Worm (Caenorhabditis elegans): ENCODE measurements around the gene sbds-1.

Gene sbds-1

ce11 chrIII:650539-650938 lies 12.3 kb upstream of the sbds-1 start (continued):
- TF ChIP-seq F57C9.4 (tag; optimal IDR thresholded peaks at IDR 0.05), result no peak

- TF ChIP-seq ztf-22 (GFP tag; optimal IDR thresholded peaks at IDR 0.05) (no peak), F49E8.2 (tag; optimal IDR thresholded peaks at IDR 0.05; ENCODE audit: insufficient read depth) (no peak), rcor-1 (GFP tag; IDR thresholded peaks at IDR 0.05) (no peak), madf-8 (GFP tag; conservative IDR thresholded peaks at IDR 0.05) (no peak), die-1 (tag; optimal IDR thresholded peaks at IDR 0.05) (no peak), ztf-25 (GFP tag; IDR thresholded peaks at IDR 0.05) (no peak), attf-5 (GFP tag; optimal IDR thresholded peaks at IDR 0.05) (no peak), Y53G8AR.9 (GFP tag; conservative IDR thresholded peaks at IDR 0.05) (no peak)
These were observed 11.7 kb upstream of the sbds-1 start for ce11 chrIII:649935-650334.

- peak; percentile 69; the same call in 1 of the 2 replicates for TF ChIP-seq hmg-1.2 (GFP tag; IDR thresholded peaks at IDR 0.05)
- TF ChIP-seq ztf-3 (GFP tag; optimal IDR thresholded peaks at IDR 0.05), result no peak
- peak in 1 of 2 experiments; percentile 45 for TF ChIP-seq let-607 (tag; optimal IDR thresholded peaks at IDR 0.05)
- TF ChIP-seq ztf-6 (GFP tag; IDR thresholded peaks at IDR 0.05), result no peak
- no peak for TF ChIP-seq attf-5 (GFP tag; optimal IDR thresholded peaks at IDR 0.05)
These were observed 9.0 kb upstream of the sbds-1 start for ce11 chrIII:647248-647647.

- no peak for TF ChIP-seq rcor-1 (GFP tag; IDR thresholded peaks at IDR 0.05)
These were observed 8.2 kb upstream of the sbds-1 start, which contains the start of gene orai-1 for ce11 chrIII:646454-646853. Gene orai-1 (plus strand): TSS chrIII:646754.

- TF ChIP-seq B0035.1 (tag; optimal IDR thresholded peaks at IDR 0.05) (no peak), F39B2.1 (GFP tag; IDR thresholded peaks at IDR 0.05) (no peak), sea-2 (GFP tag; IDR thresholded peaks at IDR 0.05) (no peak), dpl-1 (GFP tag; optimal IDR thresholded peaks at IDR 0.05) (no peak), T07F8.4 (tag; optimal IDR thresholded peaks at IDR 0.05) (no peak)
These were observed 6.4 kb upstream of the sbds-1 start for ce11 chrIII:644660-645059.

- no peak for TF ChIP-seq lag-1 (GFP tag; IDR thresholded peaks at IDR 0.05)
- TF ChIP-seq dpl-1 (GFP tag; optimal IDR thresholded peaks at IDR 0.05), result no peak
- no peak for TF ChIP-seq lsl-1 (GFP tag; optimal IDR thresholded peaks at IDR 0.05)
- TF ChIP-seq Y67H2A.10 (GFP tag; conservative IDR thresholded peaks at IDR 0.05), result no peak
- no peak for TF ChIP-seq efl-1 (GFP tag; optimal IDR thresholded peaks at IDR 0.05)
- no peak for TF ChIP-seq ztf-26 (tag; optimal IDR thresholded peaks at IDR 0.05)
- TF ChIP-seq mcd-1 (GFP tag; IDR thresholded peaks at IDR 0.05), result no peak
- TF ChIP-seq dox-1 (GFP tag; IDR thresholded peaks at IDR 0.05), result no peak
- no peak for TF ChIP-seq ceh-40 (GFP tag; IDR thresholded peaks at IDR 0.05)
- TF ChIP-seq akir-1 (GFP tag; optimal IDR thresholded peaks at IDR 0.05), result no peak
- TF ChIP-seq tbp1 (GFP tag; optimal IDR thresholded peaks at IDR 0.05), result no peak
- no peak for TF ChIP-seq ets-4 (GFP tag; optimal IDR thresholded peaks at IDR 0.05)
These were observed 3.5 kb upstream of the sbds-1 start, which contains the start of gene W06E11.1 for ce11 chrIII:641759-642158. Gene W06E11.1 (plus strand): TSS chrIII:642059.
